Fruit fly (Drosophila melanogaster): ENCODE data around the gene laza.

DNA sequence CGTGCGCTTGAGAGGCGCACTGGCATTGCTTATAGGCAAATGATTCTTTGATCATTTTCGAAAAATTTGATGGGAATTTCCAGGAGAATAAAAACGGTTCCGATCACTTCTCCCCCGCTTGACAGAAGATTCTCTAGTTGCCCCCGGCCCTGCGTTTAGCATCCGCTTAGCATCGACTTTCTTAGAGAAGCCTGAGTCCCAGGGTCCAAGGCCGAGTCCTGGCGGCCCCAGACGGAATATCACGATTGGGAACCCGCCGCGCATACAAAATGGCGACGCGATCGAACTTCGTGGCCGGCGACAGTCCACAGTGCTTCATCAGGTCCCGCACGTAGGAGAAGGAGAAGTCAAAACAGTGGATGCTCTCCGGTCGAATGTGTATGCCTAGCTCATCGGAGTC lies 42.8 kb upstream of the laza start, which contains the start of gene CG43331:
- no peak for TF ChIP-seq Hr83 (GFP tag; optimal IDR thresholded peaks at IDR 0.05; ENCODE audit: poor library complexity, severe bottlenecking)
- TF ChIP-seq psq (GFP tag; optimal IDR thresholded peaks at IDR 0.05): no peak
- no peak for TF ChIP-seq brk (GFP tag; optimal IDR thresholded peaks at IDR 0.05)
- TF ChIP-seq CG32264 (GFP tag; optimal IDR thresholded peaks at IDR 0.05): no peak
